Fruit fly (Drosophila melanogaster) whole organism, embryonic: ENCODE measurements around the gene TwdlE.

Source experiments
- B-H2 ChIP-seq: fragments of 200-800 bp; sonication (Bioruptor generic); optimal IDR thresholded peaks from 2 replicates; lab custom pipeline; 2018; ENCODE audit warnings: missing biosample characterization, mild to moderate bottlenecking, missing genetic modification characterization
- CG10321 ChIP-seq: fragments of 200-800 bp; sonication (Bioruptor generic); IDR thresholded peaks from 2 replicates; pipeline ENCODE4 v1.3.6; 2022; ENCODE audit warnings: missing biosample characterization, missing genetic modification characterization
- CG12219 ChIP-seq: fragments of 200-800 bp; sonication (Bioruptor generic); optimal IDR thresholded peaks from 3 replicates; lab custom pipeline; 2018; ENCODE audit warnings: missing biosample characterization, mild to moderate bottlenecking, missing genetic modification characterization
- CG13123 ChIP-seq: fragments of 200-800 bp; sonication (Bioruptor generic); optimal IDR thresholded peaks from 2 replicates; lab custom pipeline; 2016; ENCODE audit warnings: missing biosample characterization, missing genetic modification characterization
- CG14050 ChIP-seq: fragments of 200-800 bp; sonication (Bioruptor generic); IDR thresholded peaks from 3 replicates; pipeline ENCODE4 v1.3.6; 2022; ENCODE audit warnings: missing biosample characterization, missing genetic modification characterization
- CG15696 ChIP-seq: fragments of 200-800 bp; sonication (Bioruptor generic); optimal IDR thresholded peaks from 2 replicates; lab custom pipeline; 2019; ENCODE audit warnings: missing biosample characterization, mild to moderate bottlenecking, missing genetic modification characterization, moderate library complexity
- CG18764 ChIP-seq: fragments of 200-800 bp; sonication (Bioruptor generic); optimal IDR thresholded peaks from 3 replicates; lab custom pipeline; 2016; ENCODE audit warnings: missing biosample characterization, missing genetic modification characterization
- CG2678 ChIP-seq: fragments of 200-800 bp; sonication (Bioruptor generic); optimal IDR thresholded peaks from 3 replicates; lab custom pipeline; 2019; ENCODE audit warnings: missing biosample characterization, mild to moderate bottlenecking, missing genetic modification characterization, moderate library complexity
- CG31365 ChIP-seq: fragments of 200-800 bp; sonication (Bioruptor generic); optimal IDR thresholded peaks from 2 replicates; lab custom pipeline; 2018; ENCODE audit warnings: missing biosample characterization, mild to moderate bottlenecking, missing genetic modification characterization
- CG34224 ChIP-seq: fragments of 200-800 bp; sonication (Bioruptor generic); IDR thresholded peaks from 3 replicates; pipeline ENCODE4 v1.3.6; 2022; ENCODE audit warnings: missing biosample characterization, missing genetic modification characterization; ENCODE audit not compliant: partially characterized antibody
- CG4617 ChIP-seq: fragments of 200-800 bp; sonication (Bioruptor generic); optimal IDR thresholded peaks from 3 replicates; lab custom pipeline; 2016; ENCODE audit warnings: missing biosample characterization, missing genetic modification characterization, borderline replicate concordance
- CG6654 ChIP-seq: fragments of 200-800 bp; sonication (Bioruptor generic); optimal IDR thresholded peaks from 2 replicates; lab custom pipeline; 2017; ENCODE audit warnings: missing biosample characterization, mild to moderate bottlenecking, missing genetic modification characterization
- CG7963 ChIP-seq: fragments of 200-800 bp; sonication (Bioruptor generic); IDR thresholded peaks from 3 replicates; pipeline ENCODE4 v1.3.6; 2022; ENCODE audit warnings: missing biosample characterization, missing genetic modification characterization; ENCODE audit not compliant: partially characterized antibody
- CG8944 ChIP-seq: fragments of 200-800 bp; sonication (Bioruptor generic); optimal IDR thresholded peaks from 3 replicates; lab custom pipeline; 2016; ENCODE audit warnings: missing biosample characterization, missing genetic modification characterization
- CG9876 ChIP-seq: fragments of 200-800 bp; sonication (Bioruptor generic); optimal IDR thresholded peaks from 2 replicates; lab custom pipeline; 2016; ENCODE audit warnings: missing biosample characterization, missing genetic modification characterization
- CG9932 ChIP-seq: fragments of 200-800 bp; sonication (Bioruptor generic); IDR thresholded peaks from 2 replicates; pipeline ENCODE4 v1.3.6; 2022; ENCODE audit warnings: missing biosample characterization, missing genetic modification characterization
- CTCF ChIP-seq: fragments of 200-800 bp; sonication (Bioruptor generic); optimal IDR thresholded peaks from 2 replicates; lab custom pipeline; 2017; ENCODE audit warnings: missing biosample characterization, mild to moderate bottlenecking, missing genetic modification characterization, moderate library complexity
- Dbx ChIP-seq: fragments of 200-800 bp; sonication (Bioruptor generic); IDR thresholded peaks from 3 replicates; pipeline ENCODE4 v1.3.6; 2022; ENCODE audit warnings: missing biosample characterization, missing genetic modification characterization
- Dip2 ChIP-seq: fragments of 200-800 bp; sonication (Bioruptor generic); IDR thresholded peaks from 2 replicates; pipeline ENCODE4 v1.3.6; 2022; ENCODE audit warnings: missing biosample characterization, missing genetic modification characterization
- Dll ChIP-seq: fragments of 200-800 bp; sonication (Bioruptor generic); IDR thresholded peaks from 4 replicates; pipeline ENCODE4 v1.3.6; 2022; ENCODE audit warnings: missing biosample characterization, missing genetic modification characterization; ENCODE audit not compliant: partially characterized antibody
- Gug ChIP-seq: fragments of 200-800 bp; sonication (Bioruptor generic); IDR thresholded peaks from 4 replicates; pipeline ENCODE4 v1.3.6; 2022; ENCODE audit warnings: missing biosample characterization, missing genetic modification characterization
- HLH54F ChIP-seq: fragments of 200-800 bp; sonication (Bioruptor generic); optimal IDR thresholded peaks from 3 replicates; lab custom pipeline; 2016; ENCODE audit warnings: missing biosample characterization, missing genetic modification characterization
- HmgZ ChIP-seq: fragments of 200-800 bp; sonication (Bioruptor generic); optimal IDR thresholded peaks from 2 replicates; lab custom pipeline; 2018; ENCODE audit warnings: missing biosample characterization, mild to moderate bottlenecking, missing genetic modification characterization
- Hr78 ChIP-seq, 2 experiments: fragments of 200-800 bp in 1 of 2; fragments of >200 bp in 1 of 2; sonication (Bioruptor generic) in 1 of 2; optimal IDR thresholded peaks; 2 replicates each; lab custom pipeline; 2017 to 2019; ENCODE audit warnings: missing biosample characterization in 2 of 2, missing genetic modification characterization in 2 of 2, mild to moderate bottlenecking in 1 of 2, moderate library complexity in 1 of 2
- Kr ChIP-seq: fragments of 200-800 bp; sonication (Bioruptor generic); optimal IDR thresholded peaks from 2 replicates; lab custom pipeline; 2017; ENCODE audit warnings: missing biosample characterization, mild to moderate bottlenecking, missing genetic modification characterization
- Lim3 ChIP-seq: fragments of 200-800 bp; sonication (Bioruptor generic); IDR thresholded peaks from 2 replicates; pipeline ENCODE4 v1.3.6; 2022; ENCODE audit warnings: missing biosample characterization, missing genetic modification characterization
- NfI ChIP-seq: fragments of 200-800 bp; sonication (Bioruptor generic); optimal IDR thresholded peaks from 3 replicates; lab custom pipeline; 2018; ENCODE audit warnings: missing biosample characterization, mild to moderate bottlenecking, missing genetic modification characterization, moderate library complexity
- Sox100B ChIP-seq: fragments of 200-800 bp; sonication (Bioruptor generic); optimal IDR thresholded peaks from 3 replicates; lab custom pipeline; 2018; ENCODE audit warnings: missing biosample characterization, mild to moderate bottlenecking, missing genetic modification characterization
- Sry-β ChIP-seq: fragments of 200-800 bp; sonication (Bioruptor generic); optimal IDR thresholded peaks from 2 replicates; lab custom pipeline; 2018; ENCODE audit warnings: missing biosample characterization, mild to moderate bottlenecking, missing genetic modification characterization, moderate library complexity
- TFAM ChIP-seq: fragments of 200-800 bp; sonication (Bioruptor generic); optimal IDR thresholded peaks from 2 replicates; lab custom pipeline; 2017; ENCODE audit warnings: missing biosample characterization, missing genetic modification characterization, inconsistent platforms
- Vsx1 ChIP-seq: fragments of 200-800 bp; sonication (Bioruptor generic); optimal IDR thresholded peaks from 2 replicates; lab custom pipeline; 2017; ENCODE audit warnings: missing biosample characterization, mild to moderate bottlenecking, missing genetic modification characterization, missing genetic modification reagents
- ac ChIP-seq: fragments of 200-800 bp; sonication (Bioruptor generic); optimal IDR thresholded peaks from 3 replicates; lab custom pipeline; 2017; ENCODE audit warnings: missing biosample characterization, mild to moderate bottlenecking, missing genetic modification characterization
- az2 ChIP-seq: fragments of 200-800 bp; sonication (Bioruptor generic); optimal IDR thresholded peaks from 3 replicates; lab custom pipeline; 2016; ENCODE audit warnings: missing biosample characterization, missing genetic modification characterization
- chm ChIP-seq: fragments of 200-800 bp; sonication (Bioruptor generic); IDR thresholded peaks from 2 replicates; pipeline ENCODE4 v1.3.6; 2022; ENCODE audit warnings: missing biosample characterization, missing genetic modification characterization
- disco-r ChIP-seq: fragments of 200-800 bp; sonication (Bioruptor generic); optimal IDR thresholded peaks from 2 replicates; lab custom pipeline; 2016; ENCODE audit warnings: missing biosample characterization, missing genetic modification characterization
- dpn ChIP-seq, 2 experiments: fragments of 200-800 bp; sonication (Bioruptor generic); optimal IDR thresholded peaks; 3 replicates each; lab custom pipeline; 2016; ENCODE audit warnings: missing biosample characterization in 2 of 2, missing genetic modification characterization in 2 of 2
- fru ChIP-seq: fragments of >200 bp; optimal IDR thresholded peaks from 2 replicates; lab custom pipeline; 2017
- grau ChIP-seq: fragments of 200-800 bp; optimal IDR thresholded peaks from 3 replicates; lab custom pipeline; 2019; ENCODE audit warnings: missing biosample characterization, mild to moderate bottlenecking, missing genetic modification characterization, moderate library complexity
- gro ChIP-seq: fragments of 200-800 bp; sonication (Bioruptor generic); optimal IDR thresholded peaks from 2 replicates; lab custom pipeline; 2016; ENCODE audit warnings: missing biosample characterization, missing genetic modification characterization
- ind ChIP-seq: fragments of 200-800 bp; sonication (Bioruptor generic); optimal IDR thresholded peaks from 3 replicates; lab custom pipeline; 2016; ENCODE audit warnings: missing biosample characterization, missing genetic modification characterization
- kni ChIP-seq: fragments of 200-800 bp; sonication (Bioruptor generic); optimal IDR thresholded peaks from 3 replicates; lab custom pipeline; 2017; ENCODE audit warnings: mild to moderate bottlenecking, missing biosample characterization, missing genetic modification reagents, missing genetic modification characterization
- lmd ChIP-seq: fragments of 200-800 bp; sonication (Bioruptor generic); IDR thresholded peaks from 2 replicates; pipeline ENCODE4 v1.3.6; 2022; ENCODE audit warnings: missing biosample characterization, missing genetic modification characterization
- luna ChIP-seq: fragments of 200-800 bp; sonication (Bioruptor generic); optimal IDR thresholded peaks from 2 replicates; lab custom pipeline; 2016; ENCODE audit warnings: missing biosample characterization, missing genetic modification characterization
- sc ChIP-seq, 3 experiments: fragments of >200 bp in 2 of 3; fragments of 200-800 bp in 1 of 3; sonication (Bioruptor generic) in 1 of 3; optimal IDR thresholded peaks; 2 replicates in 2 of 3; 3 replicates in 1 of 3; lab custom pipeline; 2017; ENCODE audit warnings: mild to moderate bottlenecking in 1 of 3, missing biosample characterization in 1 of 3, missing genetic modification characterization in 1 of 3, missing genetic modification reagents in 1 of 3
- schlank ChIP-seq: fragments of 200-800 bp; sonication (Bioruptor generic); optimal IDR thresholded peaks from 2 replicates; lab custom pipeline; 2018; ENCODE audit warnings: missing biosample characterization, mild to moderate bottlenecking, missing genetic modification characterization
- sens ChIP-seq: fragments of 200-800 bp; sonication (Bioruptor generic); peaks from one replicate; lab custom pipeline; 2016; ENCODE audit warnings: missing biosample characterization, missing genetic modification characterization
- slou ChIP-seq: fragments of 200-800 bp; sonication (Bioruptor generic); optimal IDR thresholded peaks from 3 replicates; lab custom pipeline; 2016; ENCODE audit warnings: missing biosample characterization, missing genetic modification characterization
- so ChIP-seq: fragments of 200-800 bp; sonication (Bioruptor generic); IDR thresholded peaks from 3 replicates; pipeline ENCODE4 v1.3.6; 2022; ENCODE audit warnings: missing biosample characterization, missing genetic modification characterization
- tgo ChIP-seq: fragments of 200-800 bp; sonication (Bioruptor generic); IDR thresholded peaks from 3 replicates; pipeline ENCODE4 v1.3.6; 2022; ENCODE audit warnings: missing biosample characterization, missing genetic modification characterization
- ttk ChIP-seq: fragments of 200-800 bp; sonication (Bioruptor generic); IDR thresholded peaks from 2 replicates; pipeline ENCODE4 v2.1.2; 2022; ENCODE audit warnings: missing biosample characterization, missing genetic modification characterization
- tx ChIP-seq: fragments of 200-800 bp; sonication (Bioruptor generic); optimal IDR thresholded peaks from 2 replicates; lab custom pipeline; 2016; ENCODE audit warnings: missing biosample characterization, missing genetic modification characterization
- unc-4 ChIP-seq: fragments of 200-800 bp; sonication (Bioruptor generic); IDR thresholded peaks from 2 replicates; pipeline ENCODE4 v1.3.6; 2022; ENCODE audit warnings: missing biosample characterization, missing genetic modification characterization; ENCODE audit not compliant: partially characterized antibody
- yki ChIP-seq: fragments of >200 bp; optimal IDR thresholded peaks from 3 replicates; lab custom pipeline; 2018

TwdlE gene

dm6 chr2L:7851609-7852008 is 9.0 kb downstream of the TwdlE start (continued):
- TF ChIP-seq CG13123 (GFP tag; lab: Kevin White, UChicago) = no peak
- no peak for TF ChIP-seq slou (GFP tag; lab: Kevin White, UChicago)
- no peak for TF ChIP-seq ttk (GFP tag; lab: Robert Waterston, UW)
- TF ChIP-seq CG10321 = no peak
- TF ChIP-seq CG12219 = no peak
- no peak for TF ChIP-seq Vsx1
- TF ChIP-seq Sox100B = peak; percentile 8
- TF ChIP-seq HmgZ (tag; lab: Kevin White, UChicago) = no peak
- no peak for TF ChIP-seq sc (optimal IDR thresholded peaks at IDR 0.05; lab: Kevin White, UChicago)
- no peak for TF ChIP-seq sc (GFP tag; optimal IDR thresholded peaks at IDR 0.05; lab: Kevin White, UChicago)
- no peak for TF ChIP-seq CG4617 (GFP tag; lab: Kevin White, UChicago)
- no peak for TF ChIP-seq Hr78 (GFP tag; optimal IDR thresholded peaks at IDR 0.05; lab: Kevin White, UChicago)
- no peak for TF ChIP-seq gro
- no peak for TF ChIP-seq ind
- TF ChIP-seq so (GFP tag; lab: Robert Waterston, UW) = no peak
- TF ChIP-seq CG6654 (GFP tag; lab: Kevin White, UChicago) = no peak
- TF ChIP-seq CG2678 = peak; percentile 65
- no peak for TF ChIP-seq chm (GFP tag; lab: Robert Waterston, UW)
- TF ChIP-seq CG18764 (GFP tag; lab: Kevin White, UChicago) = no peak
- TF ChIP-seq CG31365 (tag; lab: Kevin White, UChicago) = no peak
- no peak for TF ChIP-seq TFAM (GFP tag; lab: Kevin White, UChicago)
- no peak for TF ChIP-seq schlank
- no peak for TF ChIP-seq tx (GFP tag; lab: Kevin White, UChicago)
- TF ChIP-seq disco-r = no peak
- no peak for TF ChIP-seq Sry-β
- no peak for TF ChIP-seq yki (lab: Kevin White, UChicago)
- no peak for TF ChIP-seq HLH54F (GFP tag; lab: Kevin White, UChicago)
- no peak for TF ChIP-seq luna (GFP tag; lab: Kevin White, UChicago)
- no peak for TF ChIP-seq CG14050 (GFP tag; lab: Robert Waterston, UW)
- TF ChIP-seq tgo (GFP tag; lab: Robert Waterston, UW) = peak; percentile 50
- peak; percentile 22 for TF ChIP-seq az2 (GFP tag; lab: Kevin White, UChicago)
- TF ChIP-seq unc-4 = no peak
- TF ChIP-seq Gug (GFP tag; lab: Robert Waterston, UW) = no peak
- TF ChIP-seq Dll (GFP tag; lab: Robert Waterston, UW) = no peak
- no peak for TF ChIP-seq Lim3
- no peak for TF ChIP-seq fru (lab: Kevin White, UChicago)
- TF ChIP-seq dpn (GFP tag; optimal IDR thresholded peaks at IDR 0.05; lab: Kevin White, UChicago) = no peak
- TF ChIP-seq CG7963 (GFP tag; lab: Robert Waterston, UW) = no peak
- no peak for TF ChIP-seq Dbx
- TF ChIP-seq NfI (GFP tag; lab: Kevin White, UChicago) = no peak
- no peak for TF ChIP-seq CG34224 (GFP tag; lab: Robert Waterston, UW)
- TF ChIP-seq lmd = peak; percentile 40
- no peak for TF ChIP-seq CG15696 (tag; lab: Kevin White, UChicago)
- TF ChIP-seq CG9932 (GFP tag; lab: Robert Waterston, UW) = no peak
- TF ChIP-seq grau = peak; percentile 46
- TF ChIP-seq ac (GFP tag; lab: Kevin White, UChicago) = no peak
- TF ChIP-seq kni (GFP tag; lab: Kevin White, UChicago) = no peak
- TF ChIP-seq sens (GFP tag; lab: Kevin White, UChicago) = peak; percentile 79
- no peak for TF ChIP-seq CTCF
- no peak for TF ChIP-seq CG8944 (GFP tag; lab: Kevin White, UChicago)
- no peak for TF ChIP-seq Dip2 (GFP tag; lab: Robert Waterston, UW)
- TF ChIP-seq B-H2 (GFP tag; lab: Kevin White, UChicago) = no peak
- TF ChIP-seq CG9876 = no peak
- TF ChIP-seq Kr (GFP tag; lab: Kevin White, UChicago) = no peak
